Fruit fly (Drosophila melanogaster) whole organism, embryonic: ENCODE results near the gene L2HGDH.

ENCODE experiments used
- Aef1 ChIP-seq: fragments of 200-800 bp; sonication (Bioruptor generic); IDR thresholded peaks from 3 replicates; pipeline ENCODE4 v1.3.6; 2022; ENCODE audit warnings: missing biosample characterization, missing genetic modification characterization
- B-H2 ChIP-seq: fragments of 200-800 bp; sonication (Bioruptor generic); optimal IDR thresholded peaks from 2 replicates; lab custom pipeline; 2018; ENCODE audit warnings: missing biosample characterization, mild to moderate bottlenecking, missing genetic modification characterization
- Bdp1 ChIP-seq: fragments of 200-800 bp; sonication (Bioruptor generic); optimal IDR thresholded peaks from 3 replicates; lab custom pipeline; 2016; ENCODE audit warnings: missing biosample characterization, missing genetic modification characterization
- BtbVII ChIP-seq: fragments of 200-800 bp; sonication (Bioruptor generic); optimal IDR thresholded peaks from 3 replicates; lab custom pipeline; 2017; ENCODE audit warnings: missing biosample characterization, mild to moderate bottlenecking, missing genetic modification characterization
- CG10267 ChIP-seq: fragments of 200-800 bp; sonication (Bioruptor generic); optimal IDR thresholded peaks from 2 replicates; lab custom pipeline; 2018; ENCODE audit warnings: missing biosample characterization, mild to moderate bottlenecking, missing genetic modification characterization, moderate library complexity
- CG10274 ChIP-seq: fragments of 200-800 bp; sonication (Bioruptor generic); optimal IDR thresholded peaks from 3 replicates; lab custom pipeline; 2017; ENCODE audit warnings: missing biosample characterization, mild to moderate bottlenecking, missing genetic modification characterization
- CG10321 ChIP-seq: fragments of 200-800 bp; sonication (Bioruptor generic); IDR thresholded peaks from 2 replicates; pipeline ENCODE4 v1.3.6; 2022; ENCODE audit warnings: missing biosample characterization, missing genetic modification characterization
- CG10565 ChIP-seq: fragments of 200-800 bp; sonication (Bioruptor generic); optimal IDR thresholded peaks from 3 replicates; lab custom pipeline; 2016; ENCODE audit warnings: missing biosample characterization, mild to moderate bottlenecking, missing genetic modification characterization
- CG11398 ChIP-seq: fragments of 200-800 bp; sonication (Bioruptor generic); optimal IDR thresholded peaks from 2 replicates; lab custom pipeline; 2016; ENCODE audit warnings: missing biosample characterization, missing genetic modification characterization
- CG12769 ChIP-seq: fragments of 200-800 bp; sonication (Bioruptor generic); optimal IDR thresholded peaks from 2 replicates; lab custom pipeline; 2019; ENCODE audit warnings: missing biosample characterization, mild to moderate bottlenecking, missing genetic modification characterization, moderate library complexity
- CG13624 ChIP-seq: fragments of 200-800 bp; sonication (Bioruptor generic); optimal IDR thresholded peaks from 2 replicates; lab custom pipeline; 2016; ENCODE audit warnings: missing biosample characterization, missing genetic modification characterization
- CG15011 ChIP-seq: fragments of 200-800 bp; sonication (Bioruptor generic); optimal IDR thresholded peaks from 3 replicates; lab custom pipeline; 2018; ENCODE audit warnings: missing biosample characterization, mild to moderate bottlenecking, missing genetic modification characterization
- CG17361 ChIP-seq: fragments of 200-800 bp; sonication (Bioruptor generic); IDR thresholded peaks from 3 replicates; pipeline ENCODE4 v1.3.6; 2022; ENCODE audit warnings: missing biosample characterization, missing genetic modification characterization
- CG18476 ChIP-seq: fragments of 200-800 bp; sonication (Bioruptor generic); optimal IDR thresholded peaks from 2 replicates; lab custom pipeline; 2016; ENCODE audit warnings: missing biosample characterization, mild to moderate bottlenecking, missing genetic modification characterization
- CG2129 ChIP-seq: fragments of 200-800 bp; sonication (Bioruptor generic); IDR thresholded peaks from 2 replicates; pipeline ENCODE4 v1.3.6; 2022; ENCODE audit warnings: missing biosample characterization, missing genetic modification characterization; ENCODE audit not compliant: partially characterized antibody
- CG2199 ChIP-seq: fragments of 200-800 bp; sonication (Bioruptor generic); IDR thresholded peaks from 3 replicates; pipeline ENCODE4 v1.3.6; 2022; ENCODE audit warnings: missing biosample characterization, missing genetic modification characterization
- CG3065 ChIP-seq: fragments of 200-800 bp; sonication (Bioruptor generic); optimal IDR thresholded peaks from 2 replicates; lab custom pipeline; 2016; ENCODE audit warnings: missing biosample characterization, missing genetic modification characterization
- CG34224 ChIP-seq: fragments of 200-800 bp; sonication (Bioruptor generic); IDR thresholded peaks from 3 replicates; pipeline ENCODE4 v1.3.6; 2022; ENCODE audit warnings: missing biosample characterization, missing genetic modification characterization; ENCODE audit not compliant: partially characterized antibody
- CG6654 ChIP-seq: fragments of 200-800 bp; sonication (Bioruptor generic); optimal IDR thresholded peaks from 2 replicates; lab custom pipeline; 2017; ENCODE audit warnings: missing biosample characterization, mild to moderate bottlenecking, missing genetic modification characterization
- CG7839 ChIP-seq: fragments of 200-800 bp; sonication (Bioruptor generic); optimal IDR thresholded peaks from 3 replicates; lab custom pipeline; 2018; ENCODE audit warnings: missing biosample characterization, mild to moderate bottlenecking, missing genetic modification characterization, moderate library complexity
- CG7963 ChIP-seq: fragments of 200-800 bp; sonication (Bioruptor generic); IDR thresholded peaks from 3 replicates; pipeline ENCODE4 v1.3.6; 2022; ENCODE audit warnings: missing biosample characterization, missing genetic modification characterization; ENCODE audit not compliant: partially characterized antibody
- CG8924 ChIP-seq: fragments of 200-800 bp; optimal IDR thresholded peaks from 3 replicates; lab custom pipeline; 2019; ENCODE audit warnings: missing biosample characterization, mild to moderate bottlenecking, missing genetic modification characterization, moderate library complexity
- Doc3 ChIP-seq: fragments of 200-800 bp; sonication (Bioruptor generic); IDR thresholded peaks from 3 replicates; pipeline ENCODE4 v1.3.6; 2022; ENCODE audit warnings: missing biosample characterization, missing genetic modification characterization; ENCODE audit not compliant: partially characterized antibody
- Hr51 ChIP-seq, 2 experiments: fragments of 200-800 bp; sonication (Bioruptor generic); optimal IDR thresholded peaks; 2 replicates in 1 of 2; 3 replicates in 1 of 2; lab custom pipeline; 2016 to 2018; ENCODE audit warnings: missing biosample characterization in 2 of 2, missing genetic modification characterization in 2 of 2, mild to moderate bottlenecking in 1 of 2, moderate library complexity in 1 of 2
- NfI ChIP-seq: fragments of 200-800 bp; sonication (Bioruptor generic); optimal IDR thresholded peaks from 3 replicates; lab custom pipeline; 2018; ENCODE audit warnings: missing biosample characterization, mild to moderate bottlenecking, missing genetic modification characterization, moderate library complexity
- Poxn ChIP-seq: fragments of 200-800 bp; sonication (Bioruptor generic); IDR thresholded peaks from 2 replicates; pipeline ENCODE4 v1.3.6; 2022; ENCODE audit warnings: missing biosample characterization, missing genetic modification characterization
- TFAM ChIP-seq: fragments of 200-800 bp; sonication (Bioruptor generic); optimal IDR thresholded peaks from 2 replicates; lab custom pipeline; 2017; ENCODE audit warnings: missing biosample characterization, missing genetic modification characterization, inconsistent platforms
- Xrp1 ChIP-seq: fragments of 200-800 bp; sonication (Bioruptor generic); IDR thresholded peaks from 2 replicates; pipeline ENCODE4 v1.3.6; 2022; ENCODE audit warnings: missing biosample characterization, missing genetic modification characterization
- ab ChIP-seq: fragments of 200-800 bp; sonication (Bioruptor generic); optimal IDR thresholded peaks from 2 replicates; lab custom pipeline; 2016; ENCODE audit warnings: missing biosample characterization, missing genetic modification characterization
- abd-A ChIP-seq: fragments of 200-800 bp; sonication (Bioruptor generic); optimal IDR thresholded peaks from 3 replicates; lab custom pipeline; 2019; ENCODE audit warnings: missing biosample characterization, mild to moderate bottlenecking, missing genetic modification characterization, moderate library complexity
- ash1 ChIP-seq: fragments of 200-800 bp; sonication (Bioruptor generic); optimal IDR thresholded peaks from 2 replicates; lab custom pipeline; 2018; ENCODE audit warnings: missing biosample characterization, mild to moderate bottlenecking, missing genetic modification characterization
- cato ChIP-seq: fragments of 200-800 bp; sonication (Bioruptor generic); optimal IDR thresholded peaks from 2 replicates; lab custom pipeline; 2016; ENCODE audit warnings: missing biosample characterization, missing genetic modification characterization, borderline replicate concordance
- cg ChIP-seq: fragments of 200-800 bp; sonication (Bioruptor generic); optimal IDR thresholded peaks from 3 replicates; lab custom pipeline; 2019; ENCODE audit warnings: missing biosample characterization, mild to moderate bottlenecking, missing genetic modification characterization, moderate library complexity
- dysf ChIP-seq: fragments of 200-800 bp; sonication (Bioruptor generic); IDR thresholded peaks from 3 replicates; pipeline ENCODE4 v1.3.6; 2022; ENCODE audit warnings: missing biosample characterization, missing genetic modification characterization
- fd102C ChIP-seq: fragments of 200-800 bp; sonication (Bioruptor generic); optimal IDR thresholded peaks from 2 replicates; lab custom pipeline; 2018; ENCODE audit warnings: missing biosample characterization, mild to moderate bottlenecking, missing genetic modification characterization, moderate library complexity
- hkb ChIP-seq, 2 experiments: fragments of 200-800 bp in 1 of 2; fragments of >200 bp in 1 of 2; sonication (Bioruptor generic) in 1 of 2; IDR thresholded peaks in 1 of 2; optimal IDR thresholded peaks in 1 of 2; 2 replicates each; pipeline versions ENCODE4 v1.3.6 to Lab custom; 2017 to 2022; ENCODE audit warnings: missing biosample characterization in 1 of 2, missing genetic modification characterization in 1 of 2
- ind ChIP-seq: fragments of 200-800 bp; sonication (Bioruptor generic); optimal IDR thresholded peaks from 3 replicates; lab custom pipeline; 2016; ENCODE audit warnings: missing biosample characterization, missing genetic modification characterization
- knrl ChIP-seq: fragments of 200-800 bp; sonication (Bioruptor generic); IDR thresholded peaks from 3 replicates; pipeline ENCODE4 v1.3.6; 2022; ENCODE audit warnings: missing biosample characterization, missing genetic modification characterization; ENCODE audit not compliant: partially characterized antibody
- lola ChIP-seq, 3 experiments: fragments of >200 bp in 2 of 3; fragments of 200-800 bp in 1 of 3; sonication (Bioruptor generic) in 1 of 3; optimal IDR thresholded peaks; 2 replicates each; lab custom pipeline; 2017 to 2019; ENCODE audit warnings: missing biosample characterization in 3 of 3, missing genetic modification characterization in 3 of 3, mild to moderate bottlenecking in 1 of 3, moderate library complexity in 1 of 3
- nerfin-1 ChIP-seq: fragments of 200-800 bp; sonication (Bioruptor generic); optimal IDR thresholded peaks from 3 replicates; lab custom pipeline; 2019; ENCODE audit warnings: missing biosample characterization, mild to moderate bottlenecking, missing genetic modification characterization, moderate library complexity
- nerfin-2 ChIP-seq: fragments of 200-800 bp; sonication (Bioruptor generic); IDR thresholded peaks from 2 replicates; pipeline ENCODE4 v1.3.6; 2022; ENCODE audit warnings: missing biosample characterization, missing genetic modification characterization; ENCODE audit not compliant: partially characterized antibody
- pfk ChIP-seq: fragments of 200-800 bp; sonication (Bioruptor generic); optimal IDR thresholded peaks from 2 replicates; lab custom pipeline; 2018; ENCODE audit warnings: missing biosample characterization, mild to moderate bottlenecking, missing genetic modification characterization, moderate library complexity
- pros ChIP-seq: fragments of 200-800 bp; sonication (Bioruptor generic); optimal IDR thresholded peaks from 3 replicates; lab custom pipeline; 2019; ENCODE audit warnings: missing biosample characterization, mild to moderate bottlenecking, missing genetic modification characterization, moderate library complexity
- ranshi ChIP-seq: fragments of 200-800 bp; sonication (Bioruptor generic); IDR thresholded peaks from 2 replicates; pipeline ENCODE4 v1.3.6; 2022; ENCODE audit warnings: missing biosample characterization, missing genetic modification characterization
- stwl ChIP-seq: fragments of 200-800 bp; sonication (Bioruptor generic); optimal IDR thresholded peaks from 3 replicates; lab custom pipeline; 2018; ENCODE audit warnings: missing biosample characterization, mild to moderate bottlenecking, missing genetic modification characterization, moderate library complexity
- unc-4 ChIP-seq: fragments of 200-800 bp; sonication (Bioruptor generic); IDR thresholded peaks from 2 replicates; pipeline ENCODE4 v1.3.6; 2022; ENCODE audit warnings: missing biosample characterization, missing genetic modification characterization; ENCODE audit not compliant: partially characterized antibody
- z ChIP-seq: fragments of 200-800 bp; sonication (Bioruptor generic); IDR thresholded peaks from 3 replicates; pipeline ENCODE4 v1.3.6; 2022; ENCODE audit warnings: missing biosample characterization, missing genetic modification characterization
- zf30C ChIP-seq: fragments of 200-800 bp; sonication (Bioruptor generic); optimal IDR thresholded peaks from 3 replicates; lab custom pipeline; 2018; ENCODE audit warnings: missing biosample characterization, mild to moderate bottlenecking, missing genetic modification characterization

Gene L2HGDH

DNA sequence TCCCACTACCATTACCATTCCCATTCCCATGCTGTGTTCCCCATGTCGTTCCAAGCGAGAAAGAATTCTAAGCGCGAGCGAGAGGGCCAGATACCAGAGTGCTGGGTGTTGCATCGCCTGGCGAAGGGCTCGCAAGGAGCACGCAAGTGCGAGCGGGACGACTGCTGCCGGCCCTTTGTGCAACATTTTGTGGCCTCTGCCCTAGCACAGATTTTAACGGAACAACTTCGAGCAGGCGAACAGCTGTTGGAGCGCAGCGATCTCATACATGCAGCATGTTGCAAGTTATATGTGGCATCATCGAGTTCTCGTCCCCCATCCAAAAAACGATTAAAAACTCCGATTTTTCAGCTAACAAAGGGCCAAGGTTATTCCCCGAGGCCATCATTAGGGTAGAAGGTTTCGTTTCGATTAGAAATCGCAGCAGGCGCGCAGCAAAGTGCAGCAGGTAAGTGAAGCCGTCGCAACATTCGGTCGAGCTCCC, 26.7 kb downstream of the L2HGDH start (continued):
- TF ChIP-seq knrl (GFP tag; lab: Robert Waterston, UW) (peak; percentile 5; the same call in 1 of the 3 replicates), cg (GFP tag; lab: Kevin White, UChicago) (peak; percentile 35), zf30C (GFP tag; lab: Kevin White, UChicago) (no peak), Xrp1 (GFP tag; lab: Robert Waterston, UW) (no peak), pros (GFP tag; lab: Kevin White, UChicago) (peak; percentile 84), Bdp1 (no peak), CG6654 (GFP tag; lab: Kevin White, UChicago) (no peak), hkb (optimal IDR thresholded peaks at IDR 0.05; lab: Kevin White, UChicago) (no peak), hkb (GFP tag; IDR thresholded peaks at IDR 0.05; lab: Robert Waterston, UW) (no peak), abd-A (tag; lab: Kevin White, UChicago) (peak; percentile 97), dysf (no peak), lola (GFP tag; optimal IDR thresholded peaks at IDR 0.05; lab: Kevin White, UChicago) (no peak), NfI (GFP tag; lab: Kevin White, UChicago) (no peak), CG2199 (GFP tag; lab: Robert Waterston, UW) (peak; percentile 84; the same call in 1 of the 3 replicates), CG10274 (GFP tag; lab: Kevin White, UChicago) (no peak), CG12769 (tag; lab: Kevin White, UChicago) (peak; percentile 39), CG7963 (GFP tag; lab: Robert Waterston, UW) (0 out of 3 replicates have a peak, but pooled peaks have one; percentile 9), CG10267 (tag; lab: Kevin White, UChicago) (no peak), pfk (GFP tag; lab: Kevin White, UChicago) (peak; percentile 95), TFAM (no peak), CG13624 (GFP tag; lab: Kevin White, UChicago) (no peak), ranshi (GFP tag; lab: Robert Waterston, UW) (no peak), CG34224 (GFP tag; lab: Robert Waterston, UW) (0 out of 3 replicates have a peak, but pooled peaks have one; percentile 12), CG11398 (no peak), CG2129 (GFP tag; lab: Robert Waterston, UW) (no peak), CG8924 (tag; lab: Kevin White, UChicago) (no peak), CG17361 (GFP tag; lab: Robert Waterston, UW) (no peak), Hr51 (GFP tag; optimal IDR thresholded peaks at IDR 0.05; lab: Kevin White, UChicago) (no peak), nerfin-2 (GFP tag; lab: Robert Waterston, UW) (peak; percentile 44; the same call in 1 of the 2 replicates), unc-4 (GFP tag; lab: Robert Waterston, UW) (0 out of 2 replicates have a peak, but pooled peaks have one; percentile 22), Poxn (GFP tag; lab: Robert Waterston, UW) (no peak), CG18476 (GFP tag; lab: Kevin White, UChicago) (no peak), CG10565 (no peak), Doc3 (GFP tag; lab: Robert Waterston, UW) (peak; percentile 47; the same call in 1 of the 3 replicates), B-H2 (GFP tag; lab: Kevin White, UChicago) (no peak), ash1 (GFP tag; lab: Kevin White, UChicago) (no peak), fd102C (GFP tag; lab: Kevin White, UChicago) (no peak), BtbVII (GFP tag; lab: Kevin White, UChicago) (no peak), CG3065 (no peak), CG7839 (no peak), stwl (tag; lab: Kevin White, UChicago) (peak; percentile 3), ab (GFP tag; lab: Kevin White, UChicago) (no peak), nerfin-1 (tag; lab: Kevin White, UChicago) (peak; percentile 78), CG10321 (GFP tag; lab: Robert Waterston, UW) (peak; percentile 94), z (GFP tag; lab: Robert Waterston, UW) (peak; percentile 71; the same call in 1 of the 3 replicates), CG15011 (no peak), cato (no peak), ind (no peak), Aef1 (GFP tag; lab: Robert Waterston, UW) (no peak)
